Worm (Caenorhabditis elegans): ENCODE results near the gene K02D10.3.

K02D10.3 gene

ce11 chrIII:8771851-8772250 lies at the start of gene K02D10.3:
TSS of gene K02D10.3 (minus strand) at chrIII:8771951.
- TF ChIP-seq flt-1 (GFP tag; IDR thresholded peaks at IDR 0.05) = no peak
- TF ChIP-seq ref-1 (GFP tag; conservative IDR thresholded peaks at IDR 0.05) = no peak
- no peak for TF ChIP-seq tab-1 (GFP tag; IDR thresholded peaks at IDR 0.05)
- no peak for TF ChIP-seq T22C8.4 (GFP tag; IDR thresholded peaks at IDR 0.05)

- TF ChIP-seq ref-1 (GFP tag; conservative IDR thresholded peaks at IDR 0.05) = no peak
- TF ChIP-seq T22C8.4 (GFP tag; IDR thresholded peaks at IDR 0.05) = no peak
- TF ChIP-seq med-1 (GFP tag; optimal IDR thresholded peaks at IDR 0.05; ENCODE audit: insufficient read depth) = no peak
- TF ChIP-seq tab-1 (GFP tag; IDR thresholded peaks at IDR 0.05) = no peak
- no peak for TF ChIP-seq ztf-23 (GFP tag; IDR thresholded peaks at IDR 0.05)
- no peak for TF ChIP-seq cog-1 (tag; optimal IDR thresholded peaks at IDR 0.05)
- TF ChIP-seq flt-1 (GFP tag; IDR thresholded peaks at IDR 0.05) = no peak
- TF ChIP-seq ztf-29 (GFP tag; IDR thresholded peaks at IDR 0.05) = no peak
- no peak for TF ChIP-seq klf-2 (GFP tag; conservative IDR thresholded peaks at IDR 0.05)
Observed at ce11 chrIII:8818599-8818998, 46.8 kb upstream of the K02D10.3 start, which contains the start of gene pat-2. TSS of gene pat-2 (plus strand) at chrIII:8818899.

ce11 chrIII:8815699-8816098 lies 43.9 kb upstream of the K02D10.3 start:
- no peak for TF ChIP-seq T22C8.4 (GFP tag; IDR thresholded peaks at IDR 0.05)
- TF ChIP-seq cog-1 (tag; optimal IDR thresholded peaks at IDR 0.05) = no peak
- TF ChIP-seq flt-1 (GFP tag; IDR thresholded peaks at IDR 0.05) = no peak
- TF ChIP-seq ztf-23 (GFP tag; IDR thresholded peaks at IDR 0.05) = no peak
- no peak for TF ChIP-seq ref-1 (GFP tag; conservative IDR thresholded peaks at IDR 0.05)
- no peak for TF ChIP-seq tab-1 (GFP tag; IDR thresholded peaks at IDR 0.05)
- no peak for TF ChIP-seq ztf-29 (GFP tag; IDR thresholded peaks at IDR 0.05)
- TF ChIP-seq klf-2 (GFP tag; conservative IDR thresholded peaks at IDR 0.05) = no peak
- no peak for TF ChIP-seq med-1 (GFP tag; optimal IDR thresholded peaks at IDR 0.05; ENCODE audit: insufficient read depth)

ce11 chrIII:8811111-8811510 lies 39.4 kb upstream of the K02D10.3 start:
- TF ChIP-seq cog-1 (tag; optimal IDR thresholded peaks at IDR 0.05) = no peak
- no peak for TF ChIP-seq tab-1 (GFP tag; IDR thresholded peaks at IDR 0.05)
- TF ChIP-seq ztf-23 (GFP tag; IDR thresholded peaks at IDR 0.05) = no peak
- TF ChIP-seq ztf-29 (GFP tag; IDR thresholded peaks at IDR 0.05) = no peak
- TF ChIP-seq flt-1 (GFP tag; IDR thresholded peaks at IDR 0.05) = no peak
- TF ChIP-seq ref-1 (GFP tag; conservative IDR thresholded peaks at IDR 0.05) = no peak
- TF ChIP-seq med-1 (GFP tag; optimal IDR thresholded peaks at IDR 0.05; ENCODE audit: insufficient read depth) = no peak
- no peak for TF ChIP-seq klf-2 (GFP tag; conservative IDR thresholded peaks at IDR 0.05)

- TF ChIP-seq ref-1 (GFP tag; conservative IDR thresholded peaks at IDR 0.05) = no peak
- TF ChIP-seq cog-1 (tag; optimal IDR thresholded peaks at IDR 0.05) = peak; percentile 45
Observed at ce11 chrIII:8809245-8809971, 37.7 kb upstream of the K02D10.3 start, which contains the start of gene prx-19. TSS of gene prx-19 (minus strand) at chrIII:8809295.

- TF ChIP-seq med-1 (GFP tag; optimal IDR thresholded peaks at IDR 0.05; ENCODE audit: insufficient read depth) (no peak), ztf-29 (GFP tag; IDR thresholded peaks at IDR 0.05) (no peak), ztf-23 (GFP tag; IDR thresholded peaks at IDR 0.05) (no peak), T22C8.4 (GFP tag; IDR thresholded peaks at IDR 0.05) (no peak), klf-2 (GFP tag; conservative IDR thresholded peaks at IDR 0.05) (no peak), flt-1 (GFP tag; IDR thresholded peaks at IDR 0.05) (no peak), ref-1 (GFP tag; conservative IDR thresholded peaks at IDR 0.05) (no peak), tab-1 (GFP tag; IDR thresholded peaks at IDR 0.05) (no peak), cog-1 (tag; optimal IDR thresholded peaks at IDR 0.05) (no peak)
Observed at ce11 chrIII:8807246-8807645, 35.5 kb upstream of the K02D10.3 start, which contains the start of gene F54F2.7. TSS of gene F54F2.7 (minus strand) at chrIII:8807346.

- TF ChIP-seq ztf-23 (GFP tag; IDR thresholded peaks at IDR 0.05) (no peak), klf-2 (GFP tag; conservative IDR thresholded peaks at IDR 0.05) (no peak), ztf-29 (GFP tag; IDR thresholded peaks at IDR 0.05) (no peak), ref-1 (GFP tag; conservative IDR thresholded peaks at IDR 0.05) (no peak), tab-1 (GFP tag; IDR thresholded peaks at IDR 0.05) (no peak), flt-1 (GFP tag; IDR thresholded peaks at IDR 0.05) (no peak), med-1 (GFP tag; optimal IDR thresholded peaks at IDR 0.05; ENCODE audit: insufficient read depth) (no peak), T22C8.4 (GFP tag; IDR thresholded peaks at IDR 0.05) (no peak), cog-1 (tag; optimal IDR thresholded peaks at IDR 0.05) (no peak)
Observed at ce11 chrIII:8805815-8806214, 34.1 kb upstream of the K02D10.3 start.

- TF ChIP-seq ztf-29 (GFP tag; IDR thresholded peaks at IDR 0.05) (peak; percentile 71), ref-1 (GFP tag; conservative IDR thresholded peaks at IDR 0.05) (no peak), cog-1 (tag; optimal IDR thresholded peaks at IDR 0.05) (peak; percentile 98), flt-1 (GFP tag; IDR thresholded peaks at IDR 0.05) (peak; percentile 78)
Observed at ce11 chrIII:8801864-8802818, 30.4 kb upstream of the K02D10.3 start.

- TF ChIP-seq ztf-23 (GFP tag; IDR thresholded peaks at IDR 0.05) (0 out of 2 replicates have a peak, but pooled peaks have one; percentile 46), T22C8.4 (GFP tag; IDR thresholded peaks at IDR 0.05) (no peak)
Observed at ce11 chrIII:8801352-8801863, 29.7 kb upstream of the K02D10.3 start.

- TF ChIP-seq med-1 (GFP tag; optimal IDR thresholded peaks at IDR 0.05; ENCODE audit: insufficient read depth) (no peak), tab-1 (GFP tag; IDR thresholded peaks at IDR 0.05) (no peak), klf-2 (GFP tag; conservative IDR thresholded peaks at IDR 0.05) (no peak), flt-1 (GFP tag; IDR thresholded peaks at IDR 0.05) (no peak), cog-1 (tag; optimal IDR thresholded peaks at IDR 0.05) (no peak), ztf-29 (GFP tag; IDR thresholded peaks at IDR 0.05) (no peak), ztf-23 (GFP tag; IDR thresholded peaks at IDR 0.05) (no peak), T22C8.4 (GFP tag; IDR thresholded peaks at IDR 0.05) (no peak)
Observed at ce11 chrIII:8800796-8801083, 29.0 kb upstream of the K02D10.3 start.
